Fruit fly (Drosophila melanogaster): ENCODE data around the gene Pa1.

Gene Pa1

dm6 chrX:11349780-11350179 is 9.3 kb upstream of the Pa1 start, which contains the start of gene NdufV3:
Gene NdufV3 (plus strand): TSS chrX:11349998.
- TF ChIP-seq sage (GFP tag; optimal IDR thresholded peaks at IDR 0.05) = peak; percentile 17
- TF ChIP-seq Rel (GFP tag; optimal IDR thresholded peaks at IDR 0.05) = no peak
- no peak for TF ChIP-seq Rel (tag; optimal IDR thresholded peaks at IDR 0.05)
- TF ChIP-seq ey (GFP tag; optimal IDR thresholded peaks at IDR 0.05) = peak; percentile 6
- peak; percentile 12 for TF ChIP-seq rgr (GFP tag; optimal IDR thresholded peaks at IDR 0.05)
- peak; percentile 10 for TF ChIP-seq h (GFP tag; optimal IDR thresholded peaks at IDR 0.05)
- peak; percentile 49 for TF ChIP-seq Hnf4 (GFP tag; optimal IDR thresholded peaks at IDR 0.05)
- peak in 1 of 2 experiments; percentile 37 for TF ChIP-seq foxo (GFP tag; optimal IDR thresholded peaks at IDR 0.05)
- peak; percentile 6 for TF ChIP-seq br (GFP tag; optimal IDR thresholded peaks at IDR 0.05)
- no peak for TF ChIP-seq usp (GFP tag; optimal IDR thresholded peaks at IDR 0.05)
- peak; percentile 26 for TF ChIP-seq HLH106 (tag; optimal IDR thresholded peaks at IDR 0.05)

- TF ChIP-seq N (GFP tag; optimal IDR thresholded peaks at IDR 0.05) = no peak
- peak; percentile 58 for TF ChIP-seq h (GFP tag; optimal IDR thresholded peaks at IDR 0.05)
- TF ChIP-seq pan (optimal IDR thresholded peaks at IDR 0.05) = no peak
- TF ChIP-seq CG9705 (GFP tag; optimal IDR thresholded peaks at IDR 0.05) = no peak
- peak; percentile 29 for TF ChIP-seq Sp1 (GFP tag; optimal IDR thresholded peaks at IDR 0.05)
- TF ChIP-seq dsf (GFP tag; optimal IDR thresholded peaks at IDR 0.05; ENCODE audit: borderline replicate concordance) = no peak
- TF ChIP-seq psq (GFP tag; optimal IDR thresholded peaks at IDR 0.05) = peak; percentile 0
- TF ChIP-seq fru (GFP tag; optimal IDR thresholded peaks at IDR 0.05) = peak; percentile 45
- TF ChIP-seq Abd-B (GFP tag; optimal IDR thresholded peaks at IDR 0.05) = no peak
- no peak for TF ChIP-seq br (GFP tag; optimal IDR thresholded peaks at IDR 0.05)
- no peak for TF ChIP-seq sv (GFP tag; optimal IDR thresholded peaks at IDR 0.05)
- TF ChIP-seq dl (GFP tag; optimal IDR thresholded peaks at IDR 0.05; ENCODE audit: insufficient read depth in 1 of 2, partially characterized antibody in 2 of 2) = no peak
- no peak for TF ChIP-seq Myc (optimal IDR thresholded peaks at IDR 0.05)
- peak; percentile 53 for TF ChIP-seq rgr (GFP tag; optimal IDR thresholded peaks at IDR 0.05)
- TF ChIP-seq dmrt93B (GFP tag; optimal IDR thresholded peaks at IDR 0.05) = no peak
- TF ChIP-seq Mio (GFP tag; optimal IDR thresholded peaks at IDR 0.05) = no peak
- peak; percentile 19 for TF ChIP-seq HLH106 (tag; optimal IDR thresholded peaks at IDR 0.05)
- no peak for TF ChIP-seq Dif (GFP tag; optimal IDR thresholded peaks at IDR 0.05; ENCODE audit: partially characterized antibody)
- no peak for TF ChIP-seq GATAd (GFP tag; optimal IDR thresholded peaks at IDR 0.05)
- peak; percentile 48 for TF ChIP-seq jim (GFP tag; optimal IDR thresholded peaks at IDR 0.05)
- TF ChIP-seq sage (GFP tag; optimal IDR thresholded peaks at IDR 0.05) = no peak
- no peak for TF ChIP-seq Vsx2 (GFP tag; optimal IDR thresholded peaks at IDR 0.05; ENCODE audit: partially characterized antibody)
- no peak for TF ChIP-seq usp (GFP tag; optimal IDR thresholded peaks at IDR 0.05)
- no peak for TF ChIP-seq CrebA (GFP tag; optimal IDR thresholded peaks at IDR 0.05; ENCODE audit: borderline replicate concordance)
- peak; percentile 50 for TF ChIP-seq Hnf4 (GFP tag; optimal IDR thresholded peaks at IDR 0.05)
- TF ChIP-seq woc (GFP tag; optimal IDR thresholded peaks at IDR 0.05) = no peak
- no peak for TF ChIP-seq tai (GFP tag; optimal IDR thresholded peaks at IDR 0.05)
- peak; percentile 38 for TF ChIP-seq OdsH (GFP tag; optimal IDR thresholded peaks at IDR 0.05)
- peak in 1 of 2 experiments; percentile 54 for TF ChIP-seq foxo (GFP tag; optimal IDR thresholded peaks at IDR 0.05)
- no peak for TF ChIP-seq Hr78 (GFP tag; optimal IDR thresholded peaks at IDR 0.05)
- TF ChIP-seq Hr83 (GFP tag; optimal IDR thresholded peaks at IDR 0.05; ENCODE audit: poor library complexity, severe bottlenecking) = peak; percentile 56
- no peak for TF ChIP-seq Dfd (GFP tag; optimal IDR thresholded peaks at IDR 0.05)
- no peak for TF ChIP-seq Rel (GFP tag; optimal IDR thresholded peaks at IDR 0.05)
- TF ChIP-seq Rel (tag; optimal IDR thresholded peaks at IDR 0.05) = peak; percentile 60
- TF ChIP-seq CG32264 (GFP tag; optimal IDR thresholded peaks at IDR 0.05) = no peak
- TF ChIP-seq Jra (GFP tag; optimal IDR thresholded peaks at IDR 0.05) = peak; percentile 10
- TF ChIP-seq brk (GFP tag; optimal IDR thresholded peaks at IDR 0.05) = no peak
- no peak for TF ChIP-seq ey (GFP tag; optimal IDR thresholded peaks at IDR 0.05)
- no peak for TF ChIP-seq lola (GFP tag; optimal IDR thresholded peaks at IDR 0.05)
These were observed 8.3 kb upstream of the Pa1 start, which contains the start of gene CG1737 for dm6 chrX:11350505-11351327. Gene CG1737 (plus strand): TSS chrX:11350608.

All from whole organism, wandering third instar larva.